Worm (Caenorhabditis elegans): ENCODE results near the gene fshr-1.

DNA sequence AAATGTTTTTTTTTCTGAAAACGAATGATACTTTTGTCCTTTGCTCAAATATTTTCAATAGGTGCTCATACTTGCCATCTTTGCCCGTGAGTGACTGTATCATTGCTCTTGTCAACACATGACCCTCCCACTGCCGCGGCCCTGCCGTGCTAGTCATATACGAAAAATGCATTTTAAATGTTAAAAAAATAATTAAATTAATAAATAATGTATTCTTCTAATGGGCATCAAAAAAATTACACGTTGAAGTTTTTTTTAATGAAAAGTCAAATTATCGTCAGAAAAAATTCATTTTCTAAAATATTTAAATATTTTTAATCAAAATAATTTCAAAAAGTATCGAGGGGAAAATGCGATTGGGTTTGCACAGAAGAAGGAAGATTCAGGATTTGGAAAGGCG is 32.8 kb downstream of the fshr-1 start, which contains the start of gene C50H2.7:
- TF ChIP-seq nfya-1 (tag; optimal IDR thresholded peaks at IDR 0.05; ENCODE audit: borderline replicate concordance, insufficient read depth) (no peak), attf-5 (GFP tag; optimal IDR thresholded peaks at IDR 0.05) (no peak), ceh-100 (GFP tag; IDR thresholded peaks at IDR 0.05) (no peak), snpc-4 (GFP tag; optimal IDR thresholded peaks at IDR 0.05) (no peak), snpc-4 (tag; optimal IDR thresholded peaks at IDR 0.05) (no peak), ztf-22 (GFP tag; optimal IDR thresholded peaks at IDR 0.05) (no peak)

Data from whole organism, young adult.